Worm (Caenorhabditis elegans) whole organism, L3 larva: ENCODE data around the gene W03H9.2.
A peak's percentile ranks its signal among the peaks of the same experiment; 100 is the strongest.

Experiments
- R02D3.7 ChIP-seq: fragments of 150-350 bp; optimal IDR thresholded peaks from 2 replicates; lab custom pipeline; 2014; ENCODE audit warnings: missing biosample characterization, missing genetic modification characterization
- ZK546.5 ChIP-seq: sonication (generic microtip); optimal IDR thresholded peaks from 2 replicates; lab custom pipeline; 2017; ENCODE audit warnings: missing biosample characterization, missing genetic modification characterization
- aly-2 ChIP-seq: fragments of 150-350 bp; optimal IDR thresholded peaks from 2 replicates; lab custom pipeline; 2014; ENCODE audit warnings: missing biosample characterization, missing genetic modification characterization
- ceh-16 ChIP-seq: sonication (generic microtip); optimal IDR thresholded peaks from 2 replicates; lab custom pipeline; 2017; ENCODE audit warnings: missing biosample characterization, missing genetic modification characterization
- ceh-82 ChIP-seq: fragments of 150-350 bp; optimal IDR thresholded peaks from 2 replicates; lab custom pipeline; 2014; ENCODE audit warnings: missing biosample characterization, missing genetic modification characterization
- ceh-9 ChIP-seq: sonication (generic microtip); optimal IDR thresholded peaks from 2 replicates; lab custom pipeline; 2018; ENCODE audit warnings: missing biosample characterization, missing genetic modification characterization
- daf-12 ChIP-seq: fragments of 150-350 bp; optimal IDR thresholded peaks from 2 replicates; lab custom pipeline; 2014; ENCODE audit warnings: missing biosample characterization, missing genetic modification reagents, missing genetic modification characterization
- egl-5 ChIP-seq: fragments of 150-350 bp; optimal IDR thresholded peaks from 2 replicates; lab custom pipeline; 2017; ENCODE audit warnings: missing biosample characterization, missing genetic modification reagents, missing genetic modification characterization, inconsistent platforms
- elt-1 ChIP-seq: fragments of 150-350 bp; optimal IDR thresholded peaks from 2 replicates; lab custom pipeline; 2014; ENCODE audit warnings: missing biosample characterization, missing genetic modification characterization
- elt-2 ChIP-seq: sonication (generic microtip); optimal IDR thresholded peaks from 2 replicates; lab custom pipeline; 2016; ENCODE audit warnings: missing genetic modification reagents, mild to moderate bottlenecking, missing genetic modification characterization, missing compliant biosample characterization
- elt-3 ChIP-seq, 3 experiments: fragments of 150-350 bp in 1 of 3; sonication (generic microtip) in 2 of 3; optimal IDR thresholded peaks; 2 replicates in 2 of 3; 4 replicates in 1 of 3; lab custom pipeline; 2014 to 2017; ENCODE audit warnings: missing biosample characterization in 3 of 3, missing genetic modification characterization in 3 of 3
- fkh-10 ChIP-seq: sonication (generic microtip); optimal IDR thresholded peaks from 2 replicates; lab custom pipeline; 2017; ENCODE audit warnings: missing biosample characterization, missing genetic modification reagents, missing genetic modification characterization
- hmg-11 ChIP-seq: sonication (generic microtip); optimal IDR thresholded peaks from 2 replicates; lab custom pipeline; 2016; ENCODE audit warnings: missing genetic modification characterization, missing compliant biosample characterization
- jun-1 ChIP-seq: fragments of 150-350 bp; optimal IDR thresholded peaks from 2 replicates; lab custom pipeline; 2014; ENCODE audit warnings: missing biosample characterization, missing genetic modification reagents, missing genetic modification characterization
- lin-15B ChIP-seq: fragments of 150-350 bp; optimal IDR thresholded peaks from 2 replicates; lab custom pipeline; 2014; ENCODE audit warnings: missing biosample characterization, missing genetic modification characterization
- lsy-12 ChIP-seq: sonication (generic microtip); optimal IDR thresholded peaks from 2 replicates; lab custom pipeline; 2016; ENCODE audit warnings: mild to moderate bottlenecking, missing genetic modification characterization, missing compliant biosample characterization
- mdl-1 ChIP-seq: fragments of 150-350 bp; optimal IDR thresholded peaks from 2 replicates; lab custom pipeline; 2014; ENCODE audit warnings: missing biosample characterization, missing genetic modification characterization
- mml-1 ChIP-seq: fragments of 150-350 bp; sonication (generic microtip); optimal IDR thresholded peaks from 3 replicates; lab custom pipeline; 2014; ENCODE audit warnings: missing biosample characterization, missing genetic modification characterization
- nfya-1 ChIP-seq: sonication (generic microtip); optimal IDR thresholded peaks from 2 replicates; lab custom pipeline; 2017; ENCODE audit warnings: missing genetic modification characterization, mild to moderate bottlenecking, missing compliant biosample characterization, antibody characterized with exemption, moderate library complexity; ENCODE audit not compliant: insufficient read depth
- nhr-11 ChIP-seq: fragments of 150-350 bp; optimal IDR thresholded peaks from 2 replicates; lab custom pipeline; 2014; ENCODE audit warnings: missing biosample characterization, missing genetic modification characterization
- nhr-12 ChIP-seq: fragments of 150-350 bp; optimal IDR thresholded peaks from 2 replicates; lab custom pipeline; 2014; ENCODE audit warnings: missing biosample characterization, missing genetic modification characterization
- nhr-23 ChIP-seq: fragments of 150-350 bp; optimal IDR thresholded peaks from 2 replicates; lab custom pipeline; 2014; ENCODE audit warnings: missing biosample characterization, missing genetic modification reagents, missing genetic modification characterization
- nhr-25 ChIP-seq: sonication (generic microtip); optimal IDR thresholded peaks from 2 replicates; lab custom pipeline; 2017; ENCODE audit warnings: missing biosample characterization, missing genetic modification characterization
- nhr-28 ChIP-seq: fragments of 150-350 bp; optimal IDR thresholded peaks from 2 replicates; lab custom pipeline; 2014; ENCODE audit warnings: missing biosample characterization, missing genetic modification characterization
- nhr-43 ChIP-seq: sonication (generic microtip); optimal IDR thresholded peaks from 2 replicates; lab custom pipeline; 2016; ENCODE audit warnings: mild to moderate bottlenecking, missing genetic modification characterization, missing compliant biosample characterization; ENCODE audit not compliant: poor library complexity, severe bottlenecking
- nhr-67 ChIP-seq: fragments of 150-350 bp; optimal IDR thresholded peaks from 2 replicates; lab custom pipeline; 2014; ENCODE audit warnings: missing biosample characterization, missing genetic modification characterization
- nhr-77 ChIP-seq: fragments of 150-350 bp; optimal IDR thresholded peaks from 2 replicates; lab custom pipeline; 2014; ENCODE audit warnings: missing biosample characterization, missing genetic modification characterization
- pha-4 ChIP-seq: fragments of 150-350 bp; optimal IDR thresholded peaks from 2 replicates; lab custom pipeline; 2014; ENCODE audit warnings: missing biosample characterization, missing genetic modification reagents, missing genetic modification characterization
- pqm-1 ChIP-seq: fragments of 150-350 bp; optimal IDR thresholded peaks from 2 replicates; lab custom pipeline; 2017; ENCODE audit warnings: missing biosample characterization, missing genetic modification characterization, inconsistent platforms
- sea-2 ChIP-seq: fragments of 150-350 bp; sonication (generic microtip); optimal IDR thresholded peaks from 4 replicates; lab custom pipeline; 2014; ENCODE audit warnings: missing biosample characterization, missing genetic modification reagents, missing genetic modification characterization
- skn-1 ChIP-seq: fragments of 150-350 bp; optimal IDR thresholded peaks from 2 replicates; lab custom pipeline; 2014; ENCODE audit warnings: missing biosample characterization, missing genetic modification characterization
- snpc-4 ChIP-seq: fragments of 150-350 bp; optimal IDR thresholded peaks from 2 replicates; lab custom pipeline; 2014; ENCODE audit warnings: missing biosample characterization, missing genetic modification characterization
- tbx-2 ChIP-seq: sonication (generic microtip); optimal IDR thresholded peaks from 2 replicates; lab custom pipeline; 2016; ENCODE audit warnings: mild to moderate bottlenecking, missing genetic modification characterization, missing compliant biosample characterization

Gene W03H9.2

DNA sequence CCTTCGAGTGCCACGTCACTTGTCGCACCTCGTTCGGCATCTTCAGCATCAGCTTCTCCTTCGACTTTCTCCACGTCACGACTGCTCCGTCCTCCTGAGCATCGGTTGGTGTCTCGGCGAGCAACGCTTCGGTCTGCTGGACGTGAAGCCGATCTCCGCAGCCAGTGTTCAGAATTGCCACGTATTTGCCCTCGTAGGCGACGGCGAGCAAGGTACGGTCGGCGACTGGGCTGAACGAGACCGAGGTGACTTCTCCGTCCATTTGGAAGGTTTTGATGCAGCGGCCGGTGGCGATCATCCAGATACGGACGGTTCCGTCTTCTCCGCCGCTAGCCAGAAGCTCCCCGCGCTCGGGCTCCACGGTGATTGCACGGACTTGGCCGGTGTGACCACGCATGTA is 8.6 kb upstream of the W03H9.2 start:
- TF ChIP-seq ZK546.5 (tag; lab: Kevin White, UChicago) (no peak), tbx-2 (tag; lab: Kevin White, UChicago) (no peak), elt-1 (tag; lab: Kevin White, UChicago) (no peak), nhr-28 (tag; lab: Kevin White, UChicago) (no peak)
- TF ChIP-seq, all 47 proteins: peak for 0

DNA sequence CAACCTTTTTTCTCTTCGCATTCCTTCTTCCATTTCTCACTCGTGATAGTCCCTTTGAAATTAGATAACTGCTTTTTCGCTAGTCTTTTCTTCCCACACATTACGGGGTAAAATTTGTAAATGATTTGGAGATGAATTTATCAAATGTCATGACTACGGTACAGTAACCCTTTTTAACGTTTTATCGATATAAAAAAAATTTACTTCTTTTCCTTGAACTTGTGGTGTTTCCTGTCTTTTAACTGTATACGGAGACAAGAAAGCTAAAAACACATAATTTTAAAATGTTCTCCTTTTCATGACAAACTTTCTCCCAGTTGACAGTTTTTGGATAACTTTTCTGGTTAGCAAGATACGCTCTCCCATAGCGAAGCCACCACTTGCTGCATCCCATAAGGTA is 6.4 kb upstream of the W03H9.2 start, which contains the start of gene W03H9.1:
Gene W03H9.1 (minus strand): TSS at position 101 of the 400 bp plus-strand sequence.
- no peak for TF ChIP-seq nhr-11 (tag; lab: Kevin White, UChicago)
- TF ChIP-seq tbx-2 (tag; lab: Kevin White, UChicago), result no peak
- TF ChIP-seq nhr-12, result no peak
- no peak for TF ChIP-seq R02D3.7
- no peak for TF ChIP-seq snpc-4 (tag; lab: Kevin White, UChicago)
- TF ChIP-seq nhr-28 (tag; lab: Kevin White, UChicago), result no peak
- TF ChIP-seq elt-2 (tag; lab: Kevin White, UChicago), result no peak
- TF ChIP-seq pha-4 (tag; lab: Kevin White, UChicago), result no peak
- TF ChIP-seq jun-1 (tag; lab: Kevin White, UChicago), result no peak
- TF ChIP-seq ZK546.5 (tag; lab: Kevin White, UChicago), result no peak
- no peak for TF ChIP-seq mml-1 (tag; lab: Kevin White, UChicago)
- no peak for TF ChIP-seq nhr-67
- no peak for TF ChIP-seq pqm-1 (tag; lab: Kevin White, UChicago)
- no peak for TF ChIP-seq ceh-82 (tag; lab: Kevin White, UChicago)
- no peak for TF ChIP-seq egl-5
- no peak for TF ChIP-seq fkh-10 (GFP tag; lab: Kevin White, UChicago)
- TF ChIP-seq lin-15B, result no peak
- TF ChIP-seq ceh-9 (tag; lab: Kevin White, UChicago), result no peak
- no peak for TF ChIP-seq lsy-12 (tag; lab: Kevin White, UChicago)
- TF ChIP-seq elt-1 (tag; lab: Kevin White, UChicago), result no peak
- TF ChIP-seq, all 47 proteins: peak for 0

DNA sequence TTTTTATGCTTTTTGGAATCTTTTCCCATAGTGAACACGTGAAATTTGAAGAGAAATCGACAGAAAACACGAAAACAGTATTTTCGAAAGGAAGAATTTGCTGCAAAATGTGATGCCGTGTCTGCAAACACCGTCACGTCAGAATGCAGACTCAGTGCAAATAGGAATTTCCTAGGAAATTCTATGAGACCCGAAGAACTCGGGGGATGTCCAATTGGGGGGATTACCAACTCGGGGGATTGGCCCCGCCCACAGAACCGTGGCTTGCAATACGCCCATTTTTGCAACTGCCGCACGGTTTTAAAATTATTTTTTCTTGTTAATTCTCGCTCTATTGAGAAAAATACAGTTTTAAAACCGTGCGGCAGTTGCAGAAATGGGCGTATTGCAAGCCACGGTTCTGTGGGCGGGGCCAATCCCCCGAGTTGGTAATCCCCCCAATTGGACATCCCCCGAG is 1.5 kb downstream of the W03H9.2 start, which contains the start of gene cacn-1:
Gene cacn-1 (minus strand): TSS at position 51 of the 457 bp plus-strand sequence.
- peak; percentile 4 for TF ChIP-seq lin-15B
- peak; percentile 0 for TF ChIP-seq tbx-2 (tag; lab: Kevin White, UChicago)
- peak; percentile 20 for TF ChIP-seq nfya-1 (tag; lab: Kevin White, UChicago)
- TF ChIP-seq nhr-77 (tag; lab: Kevin White, UChicago), result peak; percentile 53
- TF ChIP-seq pha-4 (tag; lab: Kevin White, UChicago), result peak; percentile 23
- TF ChIP-seq hmg-11, result peak; percentile 47
- TF ChIP-seq nhr-43 (tag; lab: Kevin White, UChicago), result peak; percentile 7
- TF ChIP-seq, all 47 proteins: peak for 7; not testable (repeated sequence) for 40

DNA sequence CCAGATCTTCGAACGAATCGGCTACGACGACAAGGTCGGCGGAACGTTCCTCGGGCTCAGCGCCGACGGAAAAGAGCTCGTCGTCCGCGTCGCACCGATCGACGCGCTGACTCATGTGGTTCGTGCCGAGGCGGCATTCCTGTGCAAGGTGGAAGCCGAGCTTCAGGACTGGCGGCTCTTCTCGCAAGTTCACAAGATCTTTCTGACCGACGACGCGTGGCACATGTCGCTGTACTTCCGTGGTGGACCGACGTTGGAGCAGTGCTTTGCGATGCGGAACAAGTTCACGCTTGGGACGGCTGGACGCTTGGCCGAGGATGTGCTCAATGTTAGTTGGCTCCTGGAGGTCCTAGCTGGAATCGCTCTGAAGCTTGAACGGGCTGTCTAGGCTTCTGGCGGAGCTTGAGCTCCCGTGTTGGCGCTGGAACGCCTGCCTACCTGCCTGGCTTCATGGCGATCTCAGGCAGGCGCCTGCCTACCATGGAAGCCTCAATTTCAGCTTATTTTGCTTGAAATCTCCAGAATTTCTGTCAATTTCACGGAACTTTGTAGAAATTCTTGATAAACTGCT is 4.7 kb downstream of the W03H9.2 start:
- no peak for TF ChIP-seq snpc-4 (tag; lab: Kevin White, UChicago)
- no peak for TF ChIP-seq nhr-28 (tag; lab: Kevin White, UChicago)
- no peak for TF ChIP-seq mml-1 (tag; lab: Kevin White, UChicago)
- TF ChIP-seq nhr-67, result no peak
- no peak for TF ChIP-seq nhr-43 (tag; lab: Kevin White, UChicago)
- no peak for TF ChIP-seq aly-2
- no peak for TF ChIP-seq mdl-1 (tag; lab: Kevin White, UChicago)
- TF ChIP-seq sea-2, result no peak
- no peak for TF ChIP-seq nfya-1 (tag; lab: Kevin White, UChicago)
- TF ChIP-seq pha-4 (tag; lab: Kevin White, UChicago), result no peak
- no peak for TF ChIP-seq nhr-25 (tag; lab: Kevin White, UChicago)
- TF ChIP-seq skn-1 (tag; lab: Kevin White, UChicago), result no peak
- TF ChIP-seq pqm-1 (tag; lab: Kevin White, UChicago), result no peak
- TF ChIP-seq fkh-10 (GFP tag; lab: Kevin White, UChicago), result no peak
- no peak for TF ChIP-seq nhr-77 (tag; lab: Kevin White, UChicago)
- no peak for TF ChIP-seq ceh-16 (tag; lab: Kevin White, UChicago)
- no peak for TF ChIP-seq R02D3.7
- TF ChIP-seq daf-12 (tag; lab: Kevin White, UChicago), result no peak
- no peak for TF ChIP-seq nhr-23 (tag; lab: Kevin White, UChicago)
- TF ChIP-seq elt-3 (tag; optimal IDR thresholded peaks at IDR 0.05; lab: Kevin White, UChicago), result no peak
